Worm (Caenorhabditis elegans) whole organism, mixed stage, embryonic: ENCODE data around the gene F59B1.10.

Source experiments
- blmp-1 ChIP-seq: fragments of 150-350 bp; optimal IDR thresholded peaks from 2 replicates; lab custom pipeline; 2014; ENCODE audit warnings: missing biosample characterization, missing genetic modification characterization
- ceh-39 ChIP-seq: fragments of 150-350 bp; optimal IDR thresholded peaks from 2 replicates; lab custom pipeline; 2014; ENCODE audit warnings: missing biosample characterization, missing genetic modification characterization
- ces-1 ChIP-seq: fragments of 150-350 bp; optimal IDR thresholded peaks from 2 replicates; lab custom pipeline; 2014; ENCODE audit warnings: missing biosample characterization, missing genetic modification reagents, missing genetic modification characterization
- elt-1 ChIP-seq: sonication (generic microtip); optimal IDR thresholded peaks from 2 replicates; lab custom pipeline; 2017; ENCODE audit warnings: missing genetic modification characterization, mild to moderate bottlenecking, missing compliant biosample characterization, antibody characterized with exemption, moderate library complexity, borderline replicate concordance; ENCODE audit not compliant: insufficient read depth
- elt-3 ChIP-seq: fragments of 150-350 bp; optimal IDR thresholded peaks from 2 replicates; lab custom pipeline; 2014; ENCODE audit warnings: missing biosample characterization, missing genetic modification characterization
- mab-5 ChIP-seq: fragments of 150-350 bp; optimal IDR thresholded peaks from 2 replicates; lab custom pipeline; 2014; ENCODE audit warnings: missing biosample characterization, missing genetic modification characterization
- nhr-12 ChIP-seq: fragments of 150-350 bp; optimal IDR thresholded peaks from 2 replicates; lab custom pipeline; 2014; ENCODE audit warnings: missing biosample characterization, missing genetic modification characterization
- nhr-237 ChIP-seq: fragments of 150-350 bp; optimal IDR thresholded peaks from 2 replicates; lab custom pipeline; 2014; ENCODE audit warnings: missing biosample characterization, missing genetic modification characterization
- nhr-76 ChIP-seq: sonication (generic microtip); optimal IDR thresholded peaks from 2 replicates; lab custom pipeline; 2017; ENCODE audit warnings: missing biosample characterization, missing genetic modification characterization
- snpc-4 ChIP-seq: fragments of 150-350 bp; optimal IDR thresholded peaks from 2 replicates; lab custom pipeline; 2014; ENCODE audit warnings: missing biosample characterization, missing genetic modification characterization
- sptf-1 ChIP-seq: sonication (generic microtip); optimal IDR thresholded peaks from 2 replicates; lab custom pipeline; 2017; ENCODE audit warnings: mild to moderate bottlenecking, missing genetic modification characterization, moderate library complexity, missing compliant biosample characterization
- unc-39 ChIP-seq: fragments of 150-350 bp; optimal IDR thresholded peaks from 2 replicates; lab custom pipeline; 2014; ENCODE audit warnings: missing biosample characterization, missing genetic modification characterization
- unc-62 ChIP-seq: fragments of 150-350 bp; optimal IDR thresholded peaks from 2 replicates; lab custom pipeline; 2014; ENCODE audit warnings: missing biosample characterization, missing genetic modification reagents, missing genetic modification characterization
- ztf-11 ChIP-seq: fragments of 150-350 bp; optimal IDR thresholded peaks from 2 replicates; lab custom pipeline; 2014; ENCODE audit warnings: missing biosample characterization, missing genetic modification characterization

ce11 chrV:3614397-3614796, 33.4 kb downstream of the F59B1.10 start, which contains the start of gene T22F3.11:
- TF ChIP-seq sptf-1 (tag; lab: Kevin White, UChicago), result no peak
- no peak for TF ChIP-seq unc-62 (GFP tag; lab: Kevin White, UChicago)
- TF ChIP-seq elt-3, result no peak
- no peak for TF ChIP-seq elt-1 (tag; lab: Kevin White, UChicago)
- no peak for TF ChIP-seq ztf-11 (tag; lab: Kevin White, UChicago)
- TF ChIP-seq nhr-76 (tag; lab: Kevin White, UChicago), result no peak
- TF ChIP-seq ceh-39 (tag; lab: Kevin White, UChicago), result no peak
- no peak for TF ChIP-seq nhr-237 (tag; lab: Kevin White, UChicago)
- no peak for TF ChIP-seq blmp-1 (tag; lab: Kevin White, UChicago)
- no peak for TF ChIP-seq unc-39 (tag; lab: Kevin White, UChicago)
- TF ChIP-seq snpc-4 (tag; lab: Kevin White, UChicago), result no peak
- no peak for TF ChIP-seq ces-1 (GFP tag; lab: Kevin White, UChicago)
- no peak for TF ChIP-seq mab-5 (tag; lab: Kevin White, UChicago)
- no peak for TF ChIP-seq nhr-12
